Worm (Caenorhabditis elegans) whole organism, L4/young adult: ENCODE data around the gene mltn-5.

Source experiments
- W03F9.2 ChIP-seq: fragments of 150-350 bp; optimal IDR thresholded peaks from 2 replicates; lab custom pipeline; 2014; ENCODE audit warnings: missing biosample characterization, missing genetic modification characterization
- dao-5 ChIP-seq: sonication (generic microtip); optimal IDR thresholded peaks from 2 replicates; lab custom pipeline; 2016; ENCODE audit warnings: missing genotype, missing genetic modification characterization, moderate library complexity, missing compliant biosample characterization
- him-1 ChIP-seq: sonication (generic microtip); optimal IDR thresholded peaks from 2 replicates; lab custom pipeline; 2016; ENCODE audit warnings: missing genotype, missing genetic modification reagents, missing genetic modification characterization, missing compliant biosample characterization

DNA sequence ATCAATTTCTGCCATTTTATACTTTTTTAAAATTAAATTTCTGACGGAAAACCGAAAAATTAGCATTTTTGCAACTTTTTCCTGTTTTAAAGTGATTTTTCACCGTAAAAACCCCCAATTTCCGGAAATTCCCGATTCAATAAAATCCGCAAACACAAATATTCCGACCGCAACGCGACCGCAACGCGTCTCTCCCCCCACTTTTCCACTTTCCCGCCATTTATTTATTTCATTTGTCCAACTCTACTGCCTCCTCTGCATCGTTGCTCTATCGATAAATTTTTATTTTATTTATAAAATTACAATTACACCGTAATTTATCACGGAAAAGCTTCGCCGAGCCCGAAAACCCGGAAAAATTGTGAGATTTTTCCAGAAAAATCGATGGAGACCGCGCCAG, 36.7 kb upstream of the mltn-5 start, which contains the start of gene mcd-1:
- no peak for TF ChIP-seq him-1 (tag; lab: Kevin White, UChicago)
- TF ChIP-seq dao-5 (tag; lab: Kevin White, UChicago), result no peak
- peak; percentile 51 for TF ChIP-seq W03F9.2 (tag; lab: Kevin White, UChicago)
